Fruit fly (Drosophila melanogaster): ENCODE measurements around the gene NaPi-III.

DNA sequence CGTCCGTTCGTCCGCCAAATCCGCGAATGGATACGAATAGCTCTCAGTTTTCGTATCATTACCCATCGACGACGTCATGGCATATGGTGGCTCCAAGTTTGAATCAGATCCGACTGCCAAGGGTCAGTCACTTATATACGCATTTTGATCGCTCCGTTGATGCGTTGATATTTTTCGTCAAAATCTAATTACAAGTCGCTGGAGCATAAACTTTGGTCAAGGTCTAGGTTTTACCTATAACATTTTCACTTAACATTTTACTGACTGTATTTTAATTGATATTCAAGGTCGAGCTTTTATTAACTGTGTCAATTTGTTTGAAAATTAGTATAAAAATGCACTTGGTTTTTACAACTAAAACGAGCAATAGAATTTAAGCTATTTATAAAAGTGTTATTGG is 21.6 kb upstream of the NaPi-III start, which contains the start of gene Elo68beta:
- no peak for TF ChIP-seq CG8478 (optimal IDR thresholded peaks at IDR 0.05)
- no peak for TF ChIP-seq CTCF (optimal IDR thresholded peaks at IDR 0.05)

Data from S2 (cell line).